Worm (Caenorhabditis elegans): Measurements from ENCODE around the gene daf-37.

The daf-37 gene

ce11 chrII:6248503-6248902 is 40.5 kb upstream of the daf-37 start (continued):
- TF ChIP-seq aha-1 (tag) (peak; percentile 59), rbr-2 (tag; optimal IDR thresholded peaks at IDR 0.05) (peak; percentile 31), mxl-3 (GFP tag; optimal IDR thresholded peaks at IDR 0.05) (peak; percentile 56), F49E8.2 (tag; optimal IDR thresholded peaks at IDR 0.05; ENCODE audit: borderline replicate concordance) (peak; percentile 46), F37D6.2 (tag; optimal IDR thresholded peaks at IDR 0.05) (no peak), madf-5 (GFP tag; IDR thresholded peaks at IDR 0.05) (peak in 1 of 2 experiments; percentile 69; a peak in 1 of 4 replicates), lsy-2 (tag; optimal IDR thresholded peaks at IDR 0.05) (peak in 1 of 2 experiments; percentile 35), T26A8.4 (GFP tag; IDR thresholded peaks at IDR 0.05) (no peak), ctbp-1 (GFP tag; IDR thresholded peaks at IDR 0.05) (0 out of 2 replicates have a peak, but pooled peaks have one; percentile 36), dmd-8 (GFP tag; IDR thresholded peaks at IDR 0.05) (peak; percentile 78), mdt-29 (GFP tag; IDR thresholded peaks at IDR 0.05) (0 out of 2 replicates have a peak, but pooled peaks have one; percentile 29), spr-3 (GFP tag; optimal IDR thresholded peaks at IDR 0.05) (peak; percentile 9), lir-3 (tag; optimal IDR thresholded peaks at IDR 0.05) (peak; percentile 77), nhr-28 (tag; optimal IDR thresholded peaks at IDR 0.05) (peak; percentile 3), mes-2 (tag; optimal IDR thresholded peaks at IDR 0.05; ENCODE audit: poor library complexity, severe bottlenecking) (peak; percentile 73), T20F7.1 (GFP tag; optimal IDR thresholded peaks at IDR 0.05) (no peak), daf-12 (tag; optimal IDR thresholded peaks at IDR 0.05) (no peak), ceh-20 (GFP tag; IDR thresholded peaks at IDR 0.05) (0 out of 2 replicates have a peak, but pooled peaks have one; percentile 30), nhr-111 (GFP tag; optimal IDR thresholded peaks at IDR 0.05) (peak; percentile 10), zag-1 (tag; optimal IDR thresholded peaks at IDR 0.05) (no peak), spr-1 (tag; optimal IDR thresholded peaks at IDR 0.05) (peak; percentile 45)

ce11 chrII:6248029-6248428 is 40.0 kb upstream of the daf-37 start:
- TF ChIP-seq hmg-1.1 (GFP tag; IDR thresholded peaks at IDR 0.05) (no peak), php-3 (GFP tag; IDR thresholded peaks at IDR 0.05) (no peak), dpl-1 (GFP tag; optimal IDR thresholded peaks at IDR 0.05) (no peak), unc-62 (GFP tag; optimal IDR thresholded peaks at IDR 0.05 in 1 of 2) (peak in 1 of 2 experiments; percentile 92), unc-62 (tag; optimal IDR thresholded peaks at IDR 0.05) (no peak)

ce11 chrII:6247011-6247410 is 39.0 kb upstream of the daf-37 start, which contains the start of gene T24H7.2:
Gene T24H7.2 (plus strand): TSS chrII:6247311.
- TF ChIP-seq lir-3 (tag; optimal IDR thresholded peaks at IDR 0.05) (no peak), mxl-3 (GFP tag; optimal IDR thresholded peaks at IDR 0.05) (no peak), daf-8 (GFP tag; IDR thresholded peaks at IDR 0.05) (no peak), unc-39 (tag; optimal IDR thresholded peaks at IDR 0.05) (no peak), Y5F2A.4 (GFP tag; optimal IDR thresholded peaks at IDR 0.05) (no peak), egl-27 (tag; optimal IDR thresholded peaks at IDR 0.05) (no peak), tag-97 (GFP tag; IDR thresholded peaks at IDR 0.05) (no peak), set-16 (GFP tag; IDR thresholded peaks at IDR 0.05) (no peak), unc-130 (GFP tag; optimal IDR thresholded peaks at IDR 0.05) (no peak), aha-1 (tag) (no peak), lin-15B (tag; optimal IDR thresholded peaks at IDR 0.05) (no peak), Y105C5A.15 (GFP tag; IDR thresholded peaks at IDR 0.05) (no peak), egl-43 (GFP tag; IDR thresholded peaks at IDR 0.05) (no peak), ceh-82 (tag; optimal IDR thresholded peaks at IDR 0.05) (no peak), fos-1 (tag; optimal IDR thresholded peaks at IDR 0.05) (no peak), hif-1 (tag; optimal IDR thresholded peaks at IDR 0.05) (no peak), jun-1 (tag; optimal IDR thresholded peaks at IDR 0.05) (no peak)
